Fruit fly (Drosophila melanogaster) whole organism, adult: ENCODE data around the gene Pus10.

Experiments used
- CG11617 ChIP-seq: fragments of 200-800 bp; sonication (Bioruptor generic); optimal IDR thresholded peaks from 2 replicates; lab custom pipeline; 2017; ENCODE audit warnings: mild to moderate bottlenecking, missing biosample characterization, missing genetic modification reagents, missing genetic modification characterization
- CG12768 ChIP-seq: fragments of 200-800 bp; sonication (Bioruptor generic); optimal IDR thresholded peaks from 2 replicates; lab custom pipeline; 2017; ENCODE audit warnings: missing biosample characterization, missing genetic modification characterization, mild to moderate bottlenecking, moderate library complexity, missing genetic modification reagents
- CG14711 ChIP-seq: fragments of 200-800 bp; sonication (Bioruptor generic); optimal IDR thresholded peaks from 2 replicates; lab custom pipeline; 2018; ENCODE audit warnings: missing biosample characterization, mild to moderate bottlenecking, missing genetic modification characterization, moderate library complexity
- CG1620 ChIP-seq: fragments of 200-800 bp; sonication (Bioruptor generic); optimal IDR thresholded peaks from 2 replicates; lab custom pipeline; 2016; ENCODE audit warnings: missing biosample characterization, missing genetic modification characterization
- CG33017 ChIP-seq: fragments of 200-800 bp; sonication (Bioruptor generic); optimal IDR thresholded peaks from 2 replicates; lab custom pipeline; 2018; ENCODE audit warnings: missing biosample characterization, mild to moderate bottlenecking, missing genetic modification characterization, moderate library complexity
- CG5204 ChIP-seq: fragments of 200-800 bp; sonication (Bioruptor generic); optimal IDR thresholded peaks from 2 replicates; lab custom pipeline; 2016; ENCODE audit warnings: missing biosample characterization, missing genetic modification characterization
- CG7045 ChIP-seq: fragments of 200-800 bp; sonication (Bioruptor generic); optimal IDR thresholded peaks from 2 replicates; lab custom pipeline; 2017; ENCODE audit warnings: missing biosample characterization, mild to moderate bottlenecking, missing genetic modification characterization
- CG7101 ChIP-seq: fragments of 200-800 bp; sonication (Bioruptor generic); optimal IDR thresholded peaks from 2 replicates; lab custom pipeline; 2018; ENCODE audit warnings: missing biosample characterization, mild to moderate bottlenecking, missing genetic modification characterization, moderate library complexity
- Clk ChIP-seq: fragments of 200-800 bp; sonication (Bioruptor generic); optimal IDR thresholded peaks from 2 replicates; lab custom pipeline; 2017; ENCODE audit warnings: missing biosample characterization, missing genetic modification characterization
- Crg-1 ChIP-seq: fragments of 200-800 bp; sonication (Bioruptor generic); optimal IDR thresholded peaks from 2 replicates; lab custom pipeline; 2016; ENCODE audit warnings: missing biosample characterization, missing genetic modification characterization
- Hr96 ChIP-seq: fragments of 200-800 bp; sonication (Bioruptor generic); optimal IDR thresholded peaks from 2 replicates; lab custom pipeline; 2016; ENCODE audit warnings: missing biosample characterization, missing genetic modification characterization
- Mnt ChIP-seq: fragments of 200-800 bp; sonication (Bioruptor generic); optimal IDR thresholded peaks from 2 replicates; lab custom pipeline; 2016; ENCODE audit warnings: missing biosample characterization, mild to moderate bottlenecking, missing genetic modification characterization
- bab1 ChIP-seq: fragments of 200-800 bp; sonication (Bioruptor generic); optimal IDR thresholded peaks from 3 replicates; lab custom pipeline; 2019; ENCODE audit warnings: missing biosample characterization, mild to moderate bottlenecking, missing genetic modification characterization, moderate library complexity
- cic ChIP-seq: fragments of 200-800 bp; sonication (Bioruptor generic); optimal IDR thresholded peaks from 2 replicates; lab custom pipeline; 2017; ENCODE audit warnings: missing biosample characterization, mild to moderate bottlenecking, missing genetic modification characterization, moderate library complexity
- cnc ChIP-seq, 2 experiments: fragments of >200 bp; optimal IDR thresholded peaks; 2 replicates each; lab custom pipeline; 2017
- kay ChIP-seq: fragments of 200-800 bp; sonication (Bioruptor generic); peaks from one replicate; lab custom pipeline; 2016; ENCODE audit warnings: missing biosample characterization, missing genetic modification characterization, borderline replicate concordance
- ovo ChIP-seq: fragments of 200-800 bp; sonication (Bioruptor generic); optimal IDR thresholded peaks from 2 replicates; lab custom pipeline; 2016; ENCODE audit warnings: missing biosample characterization, missing genetic modification characterization
- pad ChIP-seq: fragments of 200-800 bp; sonication (Bioruptor generic); optimal IDR thresholded peaks from 3 replicates; lab custom pipeline; 2017; ENCODE audit warnings: missing biosample characterization, missing genetic modification characterization, mild to moderate bottlenecking, moderate library complexity, missing genetic modification reagents
- tj ChIP-seq: fragments of 200-800 bp; sonication (Bioruptor generic); optimal IDR thresholded peaks from 3 replicates; lab custom pipeline; 2017; ENCODE audit warnings: missing biosample characterization, mild to moderate bottlenecking, missing genetic modification characterization, moderate library complexity
- toe ChIP-seq: fragments of 200-800 bp; sonication (Bioruptor generic); optimal IDR thresholded peaks from 2 replicates; lab custom pipeline; 2016; ENCODE audit warnings: missing biosample characterization, missing genetic modification characterization

Pus10 gene

dm6 chr2L:136131-136426 lies 19.0 kb downstream of the Pus10 start:
- TF ChIP-seq Hr96 (GFP tag; lab: Kevin White, UChicago) (no peak), pad (GFP tag; lab: Kevin White, UChicago) (no peak), CG14711 (tag; lab: Kevin White, UChicago) (no peak)

- TF ChIP-seq Mnt (GFP tag; lab: Kevin White, UChicago) (no peak), CG11617 (GFP tag; lab: Kevin White, UChicago) (no peak), kay (GFP tag; lab: Kevin White, UChicago) (peak; percentile 30), CG12768 (GFP tag; lab: Kevin White, UChicago) (no peak), bab1 (GFP tag; lab: Kevin White, UChicago) (no peak), CG7045 (GFP tag; lab: Kevin White, UChicago) (no peak)
Observed at dm6 chr2L:135383-136130, 19.5 kb downstream of the Pus10 start.

dm6 chr2L:134563-135382 lies 20.3 kb downstream of the Pus10 start:
- TF ChIP-seq cic (GFP tag; lab: Kevin White, UChicago) (peak; percentile 31), CG7101 (tag; lab: Kevin White, UChicago) (peak; percentile 18), Mnt (GFP tag; lab: Kevin White, UChicago) (peak; percentile 21), CG1620 (peak; percentile 16), CG11617 (GFP tag; lab: Kevin White, UChicago) (peak; percentile 21), cnc (optimal IDR thresholded peaks at IDR 0.05; lab: Kevin White, UChicago) (no peak), pad (GFP tag; lab: Kevin White, UChicago) (no peak), kay (GFP tag; lab: Kevin White, UChicago) (peak; percentile 94), CG12768 (GFP tag; lab: Kevin White, UChicago) (peak; percentile 13), Crg-1 (GFP tag; lab: Kevin White, UChicago) (peak; percentile 29), toe (GFP tag; lab: Kevin White, UChicago) (peak; percentile 5), tj (GFP tag; lab: Kevin White, UChicago) (no peak)

dm6 chr2L:131466-132270 lies 23.4 kb downstream of the Pus10 start, which contains the start of gene Gs1:
Gs1 (plus strand) TSS chr2L:132077.
- TF ChIP-seq CG11617 (GFP tag; lab: Kevin White, UChicago) (peak; percentile 8), CG7101 (tag; lab: Kevin White, UChicago) (peak; percentile 19), CG12768 (GFP tag; lab: Kevin White, UChicago) (peak; percentile 68), tj (GFP tag; lab: Kevin White, UChicago) (peak; percentile 26), Mnt (GFP tag; lab: Kevin White, UChicago) (peak; percentile 21), CG7045 (GFP tag; lab: Kevin White, UChicago) (peak; percentile 12), Clk (GFP tag; lab: Kevin White, UChicago) (no peak), CG14711 (tag; lab: Kevin White, UChicago) (peak; percentile 29), CG33017 (tag; lab: Kevin White, UChicago) (no peak), cic (GFP tag; lab: Kevin White, UChicago) (peak; percentile 68), cnc (optimal IDR thresholded peaks at IDR 0.05; lab: Kevin White, UChicago) (no peak), kay (GFP tag; lab: Kevin White, UChicago) (peak; percentile 86), pad (GFP tag; lab: Kevin White, UChicago) (peak; percentile 95), CG1620 (peak; percentile 37), bab1 (GFP tag; lab: Kevin White, UChicago) (peak; percentile 64), ovo (GFP tag; lab: Kevin White, UChicago) (peak; percentile 86), CG5204 (GFP tag; lab: Kevin White, UChicago) (no peak), Crg-1 (GFP tag; lab: Kevin White, UChicago) (no peak), toe (GFP tag; lab: Kevin White, UChicago) (peak; percentile 43), Hr96 (GFP tag; lab: Kevin White, UChicago) (peak; percentile 10)

- TF ChIP-seq cnc (optimal IDR thresholded peaks at IDR 0.05; lab: Kevin White, UChicago) (no peak), Mnt (GFP tag; lab: Kevin White, UChicago) (no peak)
Observed at dm6 chr2L:130691-131090, 24.4 kb downstream of the Pus10 start, which contains the start of gene CG3164. CG3164 (minus strand) TSS chr2L:130791.
